Fruit fly (Drosophila melanogaster): ENCODE measurements around the gene CG34307.

Gene CG34307

DNA sequence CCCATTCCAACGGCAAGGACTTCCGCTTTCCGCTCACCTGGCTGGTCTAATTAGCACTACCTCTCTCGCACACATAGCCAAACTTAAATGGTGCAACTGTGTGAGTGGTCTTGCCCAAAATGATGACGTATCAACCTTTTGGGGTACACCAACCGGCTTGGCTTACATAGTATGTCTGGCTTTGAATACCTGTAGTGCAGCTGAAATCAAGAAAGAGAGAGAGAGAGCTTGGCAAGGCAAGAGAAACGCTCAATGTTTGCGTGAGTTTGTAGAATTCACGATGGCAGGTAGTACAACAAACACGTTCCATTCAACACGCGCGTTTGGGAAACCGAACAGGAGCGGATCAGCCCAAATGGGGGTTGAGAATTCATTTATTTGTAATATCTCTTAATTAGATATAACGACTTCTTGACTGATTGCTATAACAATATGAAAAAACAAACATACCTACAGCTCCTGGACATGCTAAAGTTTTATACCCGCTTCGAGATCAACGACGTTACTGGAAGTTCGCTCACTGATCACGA, 9.3 kb upstream of the CG34307 start:
- no peak for TF ChIP-seq CG9948 (tag; optimal IDR thresholded peaks at IDR 0.05)
- TF ChIP-seq CG17806 (tag; optimal IDR thresholded peaks at IDR 0.05), result no peak
- TF ChIP-seq CG10348 (GFP tag; IDR thresholded peaks at IDR 0.05), result no peak
- no peak for TF ChIP-seq rn (GFP tag; IDR thresholded peaks at IDR 0.05)
- TF ChIP-seq CG32121 (GFP tag; IDR thresholded peaks at IDR 0.05), result no peak
- peak; percentile 12 for TF ChIP-seq CG8159 (tag; optimal IDR thresholded peaks at IDR 0.05)
- TF ChIP-seq Pif1A (GFP tag; optimal IDR thresholded peaks at IDR 0.05), result no peak
- TF ChIP-seq CG13204 (GFP tag; optimal IDR thresholded peaks at IDR 0.05), result no peak
- no peak; the same call in 1 of the 2 replicates for TF ChIP-seq Ets98B (GFP tag; IDR thresholded peaks at IDR 0.05)
- TF ChIP-seq CG12605 (GFP tag; IDR thresholded peaks at IDR 0.05), result peak; percentile 43; the same call in 1 of the 2 replicates
- peak; percentile 65 for TF ChIP-seq Pif1B (GFP tag; optimal IDR thresholded peaks at IDR 0.05)
- TF ChIP-seq CG34367 (tag; optimal IDR thresholded peaks at IDR 0.05), result no peak
- peak; percentile 65 for TF ChIP-seq CG4496 (GFP tag; IDR thresholded peaks at IDR 0.05)
- peak; percentile 48; the same call in 1 of the 3 replicates for TF ChIP-seq fd96Ca (GFP tag; IDR thresholded peaks at IDR 0.05)

dm6 chr3R:11893197-11893596, 4.2 kb upstream of the CG34307 start, which contains the start of gene Dnali1:
TSS of gene Dnali1 (minus strand) at chr3R:11893297.
- TF ChIP-seq CG10348 (GFP tag; IDR thresholded peaks at IDR 0.05) (no peak), Ets98B (GFP tag; IDR thresholded peaks at IDR 0.05) (no peak), Pif1A (GFP tag; optimal IDR thresholded peaks at IDR 0.05) (no peak), CG17806 (tag; optimal IDR thresholded peaks at IDR 0.05) (no peak), fd96Ca (GFP tag; IDR thresholded peaks at IDR 0.05) (no peak), CG8301 (tag; optimal IDR thresholded peaks at IDR 0.05) (no peak), CG4496 (GFP tag; IDR thresholded peaks at IDR 0.05) (no peak), CG32121 (GFP tag; IDR thresholded peaks at IDR 0.05) (no peak), Pif1B (GFP tag; optimal IDR thresholded peaks at IDR 0.05) (no peak), CG13204 (GFP tag; optimal IDR thresholded peaks at IDR 0.05) (no peak)

dm6 chr3R:11902893-11903292, 5.5 kb downstream of the CG34307 start:
- TF ChIP-seq gl (tag; optimal IDR thresholded peaks at IDR 0.05) (no peak), D1 (tag; optimal IDR thresholded peaks at IDR 0.05) (no peak)

DNA sequence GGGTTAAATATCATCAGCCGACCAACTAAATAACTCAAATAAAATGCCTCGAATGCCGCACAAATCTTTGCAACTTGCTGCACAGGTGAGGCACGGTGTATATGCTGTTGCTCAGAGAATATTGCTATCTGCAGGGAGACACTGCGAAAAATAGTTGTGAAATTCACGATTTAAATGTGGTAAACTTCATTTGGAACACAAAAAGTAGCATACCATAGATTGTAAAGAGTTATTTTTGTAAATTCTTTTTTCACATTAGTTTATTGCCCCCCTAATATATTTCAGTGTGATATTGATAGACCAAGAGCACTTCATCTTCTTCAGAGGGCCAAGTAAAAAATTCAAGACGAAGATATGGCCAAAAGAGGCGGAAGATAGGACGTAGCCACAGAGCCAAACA, 23.2 kb downstream of the CG34307 start:
- TF ChIP-seq fd96Ca (GFP tag; IDR thresholded peaks at IDR 0.05), result peak; percentile 72
- TF ChIP-seq D1 (tag; optimal IDR thresholded peaks at IDR 0.05), result peak; percentile 74
- peak; percentile 58 for TF ChIP-seq rn (GFP tag; IDR thresholded peaks at IDR 0.05)
- TF ChIP-seq Pif1A (GFP tag; optimal IDR thresholded peaks at IDR 0.05), result peak; percentile 83
- TF ChIP-seq Snoo (tag; optimal IDR thresholded peaks at IDR 0.05), result peak; percentile 27
- peak; percentile 88 for TF ChIP-seq CG34367 (tag; optimal IDR thresholded peaks at IDR 0.05)
- TF ChIP-seq CG32121 (GFP tag; IDR thresholded peaks at IDR 0.05), result peak; percentile 74
- TF ChIP-seq gl (tag; optimal IDR thresholded peaks at IDR 0.05), result peak; percentile 56
- TF ChIP-seq CG8301 (tag; optimal IDR thresholded peaks at IDR 0.05), result peak; percentile 89
- peak; percentile 91 for TF ChIP-seq CG4496 (GFP tag; IDR thresholded peaks at IDR 0.05)
- TF ChIP-seq Pif1B (GFP tag; optimal IDR thresholded peaks at IDR 0.05), result peak; percentile 88
- peak; percentile 53 for TF ChIP-seq CG13204 (GFP tag; optimal IDR thresholded peaks at IDR 0.05)
- peak; percentile 86 for TF ChIP-seq CG9948 (tag; optimal IDR thresholded peaks at IDR 0.05)
- peak; percentile 86 for TF ChIP-seq CG8159 (tag; optimal IDR thresholded peaks at IDR 0.05)
- no peak for TF ChIP-seq EcR (GFP tag; optimal IDR thresholded peaks at IDR 0.05)
- peak; percentile 77 for TF ChIP-seq CG12605 (GFP tag; IDR thresholded peaks at IDR 0.05)
- TF ChIP-seq CG14655 (GFP tag; optimal IDR thresholded peaks at IDR 0.05), result peak; percentile 92
- no peak for TF ChIP-seq CG10348 (GFP tag; IDR thresholded peaks at IDR 0.05)
- peak; percentile 86 for TF ChIP-seq CG15710 (tag; optimal IDR thresholded peaks at IDR 0.05)
- TF ChIP-seq CG17806 (tag; optimal IDR thresholded peaks at IDR 0.05), result peak; percentile 88
- peak; percentile 80 for TF ChIP-seq Ets98B (GFP tag; IDR thresholded peaks at IDR 0.05)

DNA sequence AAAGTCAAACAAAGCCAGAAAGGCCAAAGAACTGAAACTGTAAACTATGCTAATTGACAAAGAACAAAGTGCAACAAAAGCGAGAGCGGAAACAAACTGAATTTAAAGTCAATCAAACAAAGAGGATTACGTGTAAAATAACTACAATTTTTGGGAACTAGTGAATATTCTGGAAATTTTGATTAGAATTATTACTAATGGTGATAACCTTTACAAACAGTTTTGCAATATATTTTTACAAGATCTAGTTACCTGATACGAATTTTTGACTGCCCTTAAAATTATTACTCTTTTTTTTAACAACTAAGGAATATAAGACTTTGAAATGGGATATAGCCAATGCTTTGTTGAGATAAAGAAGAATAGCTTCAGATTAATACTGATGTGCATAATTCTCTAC, 33.6 kb downstream of the CG34307 start, which contains the start of gene CG14731:
CG14731 (plus strand) TSS at position 301 of the 400 bp plus-strand sequence.
- TF ChIP-seq rn (GFP tag; IDR thresholded peaks at IDR 0.05), result no peak
- TF ChIP-seq CG8301 (tag; optimal IDR thresholded peaks at IDR 0.05), result no peak
- no peak for TF ChIP-seq CG34367 (tag; optimal IDR thresholded peaks at IDR 0.05)
- no peak for TF ChIP-seq CG15710 (tag; optimal IDR thresholded peaks at IDR 0.05)
- no peak for TF ChIP-seq Pif1A (GFP tag; optimal IDR thresholded peaks at IDR 0.05)
- TF ChIP-seq CG32121 (GFP tag; IDR thresholded peaks at IDR 0.05), result no peak
- TF ChIP-seq CG9948 (tag; optimal IDR thresholded peaks at IDR 0.05), result no peak
- no peak for TF ChIP-seq EcR (GFP tag; optimal IDR thresholded peaks at IDR 0.05)
- no peak for TF ChIP-seq CG12605 (GFP tag; IDR thresholded peaks at IDR 0.05)
- no peak for TF ChIP-seq Ets98B (GFP tag; IDR thresholded peaks at IDR 0.05)
- no peak for TF ChIP-seq CG14655 (GFP tag; optimal IDR thresholded peaks at IDR 0.05)
- TF ChIP-seq CG4496 (GFP tag; IDR thresholded peaks at IDR 0.05), result no peak
- TF ChIP-seq CG13204 (GFP tag; optimal IDR thresholded peaks at IDR 0.05), result no peak
- TF ChIP-seq Pif1B (GFP tag; optimal IDR thresholded peaks at IDR 0.05), result no peak
- no peak for TF ChIP-seq D1 (tag; optimal IDR thresholded peaks at IDR 0.05)
- no peak for TF ChIP-seq gl (tag; optimal IDR thresholded peaks at IDR 0.05)
- TF ChIP-seq Snoo (tag; optimal IDR thresholded peaks at IDR 0.05), result no peak
- TF ChIP-seq CG10348 (GFP tag; IDR thresholded peaks at IDR 0.05), result no peak

dm6 chr3R:11933903-11934302, 36.5 kb downstream of the CG34307 start:
- no peak for TF ChIP-seq Pif1B (GFP tag; optimal IDR thresholded peaks at IDR 0.05)
- TF ChIP-seq CG15710 (tag; optimal IDR thresholded peaks at IDR 0.05), result no peak
- no peak for TF ChIP-seq CG13204 (GFP tag; optimal IDR thresholded peaks at IDR 0.05)
- TF ChIP-seq Pif1A (GFP tag; optimal IDR thresholded peaks at IDR 0.05), result no peak
- TF ChIP-seq D1 (tag; optimal IDR thresholded peaks at IDR 0.05), result no peak
- TF ChIP-seq gl (tag; optimal IDR thresholded peaks at IDR 0.05), result no peak
- TF ChIP-seq CG10348 (GFP tag; IDR thresholded peaks at IDR 0.05), result no peak
- no peak for TF ChIP-seq CG34367 (tag; optimal IDR thresholded peaks at IDR 0.05)
- no peak for TF ChIP-seq CG8159 (tag; optimal IDR thresholded peaks at IDR 0.05)
- no peak for TF ChIP-seq rn (GFP tag; IDR thresholded peaks at IDR 0.05)
- TF ChIP-seq CG14655 (GFP tag; optimal IDR thresholded peaks at IDR 0.05), result no peak
- TF ChIP-seq Snoo (tag; optimal IDR thresholded peaks at IDR 0.05), result no peak
- TF ChIP-seq CG9948 (tag; optimal IDR thresholded peaks at IDR 0.05), result no peak
- no peak for TF ChIP-seq CG32121 (GFP tag; IDR thresholded peaks at IDR 0.05)
- no peak for TF ChIP-seq CG4496 (GFP tag; IDR thresholded peaks at IDR 0.05)
- TF ChIP-seq CG17806 (tag; optimal IDR thresholded peaks at IDR 0.05), result no peak
